Fruit fly (Drosophila melanogaster): ENCODE results near the gene sd.

- TF ChIP-seq Crg-1 (GFP tag; optimal IDR thresholded peaks at IDR 0.05): peak; percentile 100
- TF ChIP-seq Hr96 (GFP tag; optimal IDR thresholded peaks at IDR 0.05): peak; percentile 100
- TF ChIP-seq Clk (GFP tag; optimal IDR thresholded peaks at IDR 0.05): peak; percentile 98
- TF ChIP-seq Mnt (GFP tag; optimal IDR thresholded peaks at IDR 0.05): peak; percentile 100
- peak; percentile 100 for TF ChIP-seq ovo (GFP tag; optimal IDR thresholded peaks at IDR 0.05)
- peak; percentile 98 for TF ChIP-seq toe (GFP tag; optimal IDR thresholded peaks at IDR 0.05)
- peak; percentile 100 for TF ChIP-seq CG12768 (GFP tag; optimal IDR thresholded peaks at IDR 0.05)
- peak; percentile 100 for TF ChIP-seq CG1620 (GFP tag; optimal IDR thresholded peaks at IDR 0.05)
- peak; percentile 98 for TF ChIP-seq pad (GFP tag; optimal IDR thresholded peaks at IDR 0.05)
- peak; percentile 98 for TF ChIP-seq cic (GFP tag; optimal IDR thresholded peaks at IDR 0.05)
Observed at dm6 chrX:15867863-15868262, 63.7 kb downstream of the sd start, which contains the start of gene Gapdh2.

Data from whole organism, adult.